Worm (Caenorhabditis elegans) whole organism, L1 larva: Measurements from ENCODE around the gene nlp-24.

Experiments used
- C04F5.9 ChIP-seq: sonication (generic microtip); optimal IDR thresholded peaks from 2 replicates; lab custom pipeline; 2016; ENCODE audit warnings: missing genetic modification characterization, missing compliant biosample characterization
- C16A3.4 ChIP-seq: fragments of 150-350 bp; optimal IDR thresholded peaks from 2 replicates; lab custom pipeline; 2014; ENCODE audit warnings: missing biosample characterization, missing genetic modification characterization
- C34B4.2 ChIP-seq: sonication (generic microtip); optimal IDR thresholded peaks from 2 replicates; lab custom pipeline; 2017; ENCODE audit warnings: mild to moderate bottlenecking, missing genetic modification characterization, missing compliant biosample characterization
- F16B12.6 ChIP-seq: fragments of 150-350 bp; optimal IDR thresholded peaks from 2 replicates; lab custom pipeline; 2014; ENCODE audit warnings: missing biosample characterization, missing genetic modification characterization
- Y116A8C.19 ChIP-seq: sonication (generic microtip); optimal IDR thresholded peaks from 2 replicates; lab custom pipeline; 2016; ENCODE audit warnings: missing compliant biosample characterization, missing genetic modification characterization, borderline replicate concordance
- alr-1 ChIP-seq: fragments of 200-800 bp; sonication (Bioruptor generic); optimal IDR thresholded peaks from 2 replicates; lab custom pipeline; 2018; ENCODE audit warnings: borderline replicate concordance, mild to moderate bottlenecking, missing genetic modification characterization, missing compliant biosample characterization
- ama-1 ChIP-seq: fragments of 150-350 bp; optimal IDR thresholded peaks from 2 replicates; lab custom pipeline; 2014
- ceh-63 ChIP-seq: fragments of 200-800 bp; sonication (Bioruptor generic); optimal IDR thresholded peaks from 2 replicates; lab custom pipeline; 2018; ENCODE audit warnings: mild to moderate bottlenecking, missing genetic modification characterization, missing compliant biosample characterization
- ceh-8 ChIP-seq: fragments of 200-800 bp; sonication (Bioruptor generic); optimal IDR thresholded peaks from 2 replicates; lab custom pipeline; 2018; ENCODE audit warnings: mild to moderate bottlenecking, missing genetic modification characterization, moderate library complexity, missing compliant biosample characterization
- ceh-82 ChIP-seq, 3 experiments: fragments of 150-350 bp in 1 of 3; sonication (generic microtip) in 2 of 3; optimal IDR thresholded peaks; 2 replicates each; lab custom pipeline; 2014 to 2017; ENCODE audit warnings: missing biosample characterization in 3 of 3, missing genetic modification characterization in 3 of 3
- ceh-90 ChIP-seq: sonication (generic microtip); optimal IDR thresholded peaks from 2 replicates; lab custom pipeline; 2016; ENCODE audit warnings: missing genetic modification characterization, missing compliant biosample characterization
- ces-1 ChIP-seq: fragments of 150-350 bp; optimal IDR thresholded peaks from 2 replicates; lab custom pipeline; 2014; ENCODE audit warnings: missing biosample characterization, missing genetic modification reagents, missing genetic modification characterization
- dpl-1 ChIP-seq, 3 experiments: fragments of 150-350 bp in 2 of 3; sonication (generic microtip) in 1 of 3; optimal IDR thresholded peaks; 2 replicates each; lab custom pipeline; 2014 to 2017; ENCODE audit warnings: missing biosample characterization in 3 of 3, missing genetic modification characterization in 3 of 3, missing genetic modification reagents in 3 of 3
- dsc-1 ChIP-seq: sonication (generic microtip); optimal IDR thresholded peaks from 2 replicates; lab custom pipeline; 2016; ENCODE audit warnings: mild to moderate bottlenecking, missing genetic modification characterization, missing compliant biosample characterization
- efl-1 ChIP-seq, 4 experiments: fragments of 150-350 bp; optimal IDR thresholded peaks in 3 of 4; peaks in 1 of 4; 1 replicate in 1 of 4; 2 replicates in 3 of 4; lab custom pipeline; 2014; ENCODE audit warnings: missing biosample characterization in 2 of 4, missing genetic modification characterization in 2 of 4, missing genetic modification reagents in 2 of 4
- efl-3 ChIP-seq: fragments of 200-800 bp; sonication (Bioruptor generic); optimal IDR thresholded peaks from 2 replicates; lab custom pipeline; 2018; ENCODE audit warnings: mild to moderate bottlenecking, missing genetic modification characterization, missing compliant biosample characterization
- egl-13 ChIP-seq: sonication (generic microtip); optimal IDR thresholded peaks from 2 replicates; lab custom pipeline; 2016; ENCODE audit warnings: missing genotype, missing genetic modification reagents, missing genetic modification characterization, missing compliant biosample characterization
- egl-27 ChIP-seq, 2 experiments: fragments of 150-350 bp in 1 of 2; sonication (generic microtip); optimal IDR thresholded peaks; 3 replicates each; lab custom pipeline; 2017 to 2018; ENCODE audit warnings: missing biosample characterization in 2 of 2, missing genetic modification characterization in 2 of 2, missing genetic modification reagents in 2 of 2
- elt-3 ChIP-seq, 6 experiments: fragments of 150-350 bp in 1 of 6; sonication (generic microtip); optimal IDR thresholded peaks; 2 replicates each; lab custom pipeline; 2017 to 2018; ENCODE audit warnings: missing biosample characterization in 6 of 6, missing genetic modification characterization in 6 of 6, inconsistent platforms in 1 of 6
- ets-5 ChIP-seq: fragments of 200-800 bp; sonication (Bioruptor generic); IDR thresholded peaks from 2 replicates; pipeline ENCODE4 v1.3.6; 2022; ENCODE audit warnings: missing genetic modification characterization, missing compliant biosample characterization
- fkh-10 ChIP-seq: sonication (generic microtip); optimal IDR thresholded peaks from 2 replicates; lab custom pipeline; 2017; ENCODE audit warnings: missing biosample characterization, missing genetic modification reagents, missing genetic modification characterization
- hlh-17 ChIP-seq: fragments of 200-800 bp; sonication (Bioruptor generic); optimal IDR thresholded peaks from 2 replicates; lab custom pipeline; 2018; ENCODE audit warnings: missing genetic modification characterization, mild to moderate bottlenecking, missing compliant biosample characterization, moderate library complexity, borderline replicate concordance
- hlh-4 ChIP-seq: sonication (generic microtip); optimal IDR thresholded peaks from 2 replicates; lab custom pipeline; 2016; ENCODE audit warnings: mild to moderate bottlenecking, missing genetic modification characterization, missing compliant biosample characterization
- irx-1 ChIP-seq: sonication (generic microtip); optimal IDR thresholded peaks from 2 replicates; lab custom pipeline; 2016; ENCODE audit warnings: missing genetic modification characterization, missing compliant biosample characterization
- isw-1 ChIP-seq: fragments of 200-800 bp; sonication (Bioruptor generic); IDR thresholded peaks from 2 replicates; pipeline ENCODE4 v1.3.6; 2022; ENCODE audit warnings: missing genetic modification characterization, missing compliant biosample characterization
- jun-1 ChIP-seq: fragments of 150-350 bp; optimal IDR thresholded peaks from 2 replicates; lab custom pipeline; 2014; ENCODE audit warnings: missing biosample characterization, missing genetic modification reagents, missing genetic modification characterization
- lin-13 ChIP-seq: fragments of 150-350 bp; optimal IDR thresholded peaks from 2 replicates; lab custom pipeline; 2014; ENCODE audit warnings: missing biosample characterization, missing genetic modification reagents, missing genetic modification characterization
- lin-14 ChIP-seq: fragments of 200-800 bp; sonication (Bioruptor generic); optimal IDR thresholded peaks from 2 replicates; lab custom pipeline; 2018; ENCODE audit warnings: mild to moderate bottlenecking, missing genetic modification characterization, moderate library complexity, missing compliant biosample characterization
- lin-15B ChIP-seq: fragments of 150-350 bp; sonication (generic microtip); optimal IDR thresholded peaks from 3 replicates; lab custom pipeline; 2014; ENCODE audit warnings: missing biosample characterization, missing genetic modification characterization
- lin-39 ChIP-seq: fragments of 150-350 bp; optimal IDR thresholded peaks from 2 replicates; lab custom pipeline; 2014; ENCODE audit warnings: missing biosample characterization, missing genetic modification reagents, missing genetic modification characterization
- lir-3 ChIP-seq: sonication (generic microtip); optimal IDR thresholded peaks from 2 replicates; lab custom pipeline; 2016; ENCODE audit warnings: mild to moderate bottlenecking, missing genetic modification characterization, moderate library complexity, missing compliant biosample characterization; ENCODE audit not compliant: poor library complexity
- lsy-2 ChIP-seq, 2 experiments: fragments of 150-350 bp; optimal IDR thresholded peaks; 2 replicates each; lab custom pipeline; 2014; ENCODE audit warnings: missing biosample characterization in 2 of 2, missing genetic modification characterization in 2 of 2
- mep-1 ChIP-seq: fragments of 150-350 bp; optimal IDR thresholded peaks from 2 replicates; lab custom pipeline; 2014; ENCODE audit warnings: missing biosample characterization, missing genetic modification characterization
- nhr-20 ChIP-seq: sonication (generic microtip); optimal IDR thresholded peaks from 2 replicates; lab custom pipeline; 2016; ENCODE audit warnings: mild to moderate bottlenecking, missing genetic modification characterization, missing compliant biosample characterization
- nhr-237 ChIP-seq: fragments of 150-350 bp; optimal IDR thresholded peaks from 2 replicates; lab custom pipeline; 2014; ENCODE audit warnings: missing biosample characterization, missing genetic modification characterization
- nhr-47 ChIP-seq: sonication (generic microtip); optimal IDR thresholded peaks from 2 replicates; lab custom pipeline; 2016; ENCODE audit warnings: mild to moderate bottlenecking, missing genetic modification characterization, moderate library complexity, missing compliant biosample characterization
- nhr-76 ChIP-seq: sonication (generic microtip); optimal IDR thresholded peaks from 2 replicates; lab custom pipeline; 2017; ENCODE audit warnings: missing biosample characterization, missing genetic modification characterization
- nhr-77 ChIP-seq: fragments of 150-350 bp; optimal IDR thresholded peaks from 2 replicates; lab custom pipeline; 2014; ENCODE audit warnings: missing biosample characterization, missing genetic modification characterization
- nhr-84 ChIP-seq: sonication (generic microtip); optimal IDR thresholded peaks from 2 replicates; lab custom pipeline; 2017; ENCODE audit warnings: missing biosample characterization, missing genetic modification characterization
- pax-3 ChIP-seq: fragments of 200-800 bp; sonication (Bioruptor generic); optimal IDR thresholded peaks from 2 replicates; lab custom pipeline; 2018; ENCODE audit warnings: mild to moderate bottlenecking, missing genetic modification characterization, moderate library complexity, missing compliant biosample characterization
- pqm-1 ChIP-seq: sonication (generic microtip); optimal IDR thresholded peaks from 3 replicates; lab custom pipeline; 2017; ENCODE audit warnings: missing biosample characterization, missing genetic modification characterization
- rnt-1 ChIP-seq: sonication (generic microtip); optimal IDR thresholded peaks from 2 replicates; lab custom pipeline; 2016; ENCODE audit warnings: mild to moderate bottlenecking, missing genetic modification characterization, moderate library complexity, missing compliant biosample characterization
- skn-1 ChIP-seq: fragments of 150-350 bp; optimal IDR thresholded peaks from 2 replicates; lab custom pipeline; 2014; ENCODE audit warnings: missing biosample characterization, missing genetic modification characterization
- sox-4 ChIP-seq: sonication (generic microtip); optimal IDR thresholded peaks from 2 replicates; lab custom pipeline; 2016; ENCODE audit warnings: missing genetic modification characterization, missing compliant biosample characterization
- sup-37 ChIP-seq: fragments of 200-800 bp; sonication (Bioruptor generic); optimal IDR thresholded peaks from 2 replicates; lab custom pipeline; 2018; ENCODE audit warnings: mild to moderate bottlenecking, missing genetic modification characterization, missing compliant biosample characterization
- swsn-7 ChIP-seq: sonication (generic microtip); optimal IDR thresholded peaks from 2 replicates; lab custom pipeline; 2016; ENCODE audit warnings: missing genetic modification characterization, missing compliant biosample characterization
- tbx-2 ChIP-seq: sonication (generic microtip); optimal IDR thresholded peaks from 2 replicates; lab custom pipeline; 2016; ENCODE audit warnings: missing genetic modification characterization, missing compliant biosample characterization
- tlp-1 ChIP-seq: fragments of 150-350 bp; optimal IDR thresholded peaks from 2 replicates; lab custom pipeline; 2014; ENCODE audit warnings: missing biosample characterization, missing genetic modification characterization
- unc-62 ChIP-seq: fragments of 150-350 bp; optimal IDR thresholded peaks from 2 replicates; lab custom pipeline; 2014; ENCODE audit warnings: missing biosample characterization, missing genetic modification reagents, missing genetic modification characterization
- unc-98 ChIP-seq: fragments of 200-800 bp; sonication (Bioruptor generic); IDR thresholded peaks from 2 replicates; pipeline ENCODE4 v1.3.6; 2022; ENCODE audit warnings: missing genetic modification characterization, missing compliant biosample characterization
- vab-15 ChIP-seq: sonication (generic microtip); optimal IDR thresholded peaks from 2 replicates; lab custom pipeline; 2017; ENCODE audit warnings: missing genotype, mild to moderate bottlenecking, missing genetic modification characterization, missing compliant biosample characterization
- zip-4 ChIP-seq: fragments of 200-800 bp; sonication (Bioruptor generic); optimal IDR thresholded peaks from 2 replicates; lab custom pipeline; 2018; ENCODE audit warnings: mild to moderate bottlenecking, missing genetic modification characterization, moderate library complexity, missing compliant biosample characterization

nlp-24 gene

ce11 chrV:11614805-11615497 lies 1.2 kb upstream of the nlp-24 start (continued):
- no peak for TF ChIP-seq zip-4 (GFP tag; lab: Kevin White, UChicago)
- TF ChIP-seq C04F5.9 (tag; lab: Kevin White, UChicago) = no peak
- TF ChIP-seq nhr-77 = no peak
- TF ChIP-seq nhr-237 (tag; lab: Kevin White, UChicago) = no peak
- no peak for TF ChIP-seq unc-62 (GFP tag; lab: Kevin White, UChicago)
- peak; percentile 69 for TF ChIP-seq lin-14 (GFP tag; lab: Kevin White, UChicago)
- no peak for TF ChIP-seq dsc-1 (tag; lab: Kevin White, UChicago)
- TF ChIP-seq sup-37 (GFP tag; lab: Kevin White, UChicago) = no peak
- peak; percentile 40 for TF ChIP-seq mep-1 (tag; lab: Kevin White, UChicago)
- TF ChIP-seq dpl-1 (GFP tag; optimal IDR thresholded peaks at IDR 0.05; lab: Kevin White, UChicago) = no peak
- TF ChIP-seq ama-1 (lab: Kevin White, UChicago) = no peak
- peak; percentile 46 for TF ChIP-seq tbx-2 (tag; lab: Kevin White, UChicago)
- TF ChIP-seq C16A3.4 (tag; lab: Kevin White, UChicago) = no peak
- TF ChIP-seq elt-3 (tag; optimal IDR thresholded peaks at IDR 0.05; lab: Kevin White, UChicago) = peak in 3 of 6 experiments; percentile 69 to 96 (median 94)
- no peak for TF ChIP-seq nhr-47 (tag; lab: Kevin White, UChicago)
- TF ChIP-seq lin-13 (GFP tag; lab: Kevin White, UChicago) = no peak
- TF ChIP-seq lir-3 (tag; lab: Kevin White, UChicago) = no peak
- peak; percentile 77 for TF ChIP-seq nhr-20 (tag; lab: Kevin White, UChicago)
- no peak for TF ChIP-seq C34B4.2 (tag; lab: Kevin White, UChicago)
- no peak for TF ChIP-seq swsn-7 (tag; lab: Kevin White, UChicago)
- TF ChIP-seq pqm-1 (tag; lab: Kevin White, UChicago) = no peak
- no peak for TF ChIP-seq nhr-76 (tag; lab: Kevin White, UChicago)
- TF ChIP-seq vab-15 (tag; lab: Kevin White, UChicago) = no peak
- TF ChIP-seq ceh-90 (tag; lab: Kevin White, UChicago) = no peak
- no peak for TF ChIP-seq efl-1 (optimal IDR thresholded peaks at IDR 0.05; lab: Kevin White, UChicago)
- peak in 1 of 2 experiments; percentile 20 for TF ChIP-seq efl-1 (GFP tag; optimal IDR thresholded peaks at IDR 0.05 in 1 of 2; lab: Kevin White, UChicago)
- no peak for TF ChIP-seq alr-1 (tag; lab: Kevin White, UChicago)
- TF ChIP-seq jun-1 (tag; lab: Kevin White, UChicago) = no peak
- no peak for TF ChIP-seq nhr-84 (tag; lab: Kevin White, UChicago)
- no peak for TF ChIP-seq hlh-17
- no peak for TF ChIP-seq pax-3 (tag; lab: Kevin White, UChicago)
- TF ChIP-seq rnt-1 (tag; lab: Kevin White, UChicago) = no peak
- TF ChIP-seq Y116A8C.19 (tag; lab: Kevin White, UChicago) = no peak
- no peak for TF ChIP-seq ceh-82 (tag; optimal IDR thresholded peaks at IDR 0.05; lab: Kevin White, UChicago)
- TF ChIP-seq fkh-10 (GFP tag; lab: Kevin White, UChicago) = no peak
- no peak for TF ChIP-seq lin-15B
- no peak for TF ChIP-seq isw-1 (GFP tag; lab: Robert Waterston, UW)
- no peak for TF ChIP-seq ets-5 (GFP tag; lab: Robert Waterston, UW)
- TF ChIP-seq egl-27 (tag; optimal IDR thresholded peaks at IDR 0.05; lab: Kevin White, UChicago) = no peak
- no peak for TF ChIP-seq ces-1 (GFP tag; lab: Kevin White, UChicago)
- TF ChIP-seq efl-3 (GFP tag; lab: Kevin White, UChicago) = no peak
- TF ChIP-seq egl-13 (tag; lab: Kevin White, UChicago) = no peak
- TF ChIP-seq lin-39 (tag; lab: Kevin White, UChicago) = no peak
- TF ChIP-seq skn-1 (tag; lab: Kevin White, UChicago) = no peak
- TF ChIP-seq F16B12.6 (tag; lab: Kevin White, UChicago) = no peak
- no peak for TF ChIP-seq tlp-1 (tag; lab: Kevin White, UChicago)
- no peak for TF ChIP-seq hlh-4 (tag; lab: Kevin White, UChicago)
- TF ChIP-seq lsy-2 (tag; optimal IDR thresholded peaks at IDR 0.05; lab: Kevin White, UChicago) = no peak
- no peak for TF ChIP-seq sox-4 (tag; lab: Kevin White, UChicago)
- TF ChIP-seq unc-98 = no peak
- no peak for TF ChIP-seq ceh-63 (GFP tag; lab: Kevin White, UChicago)
- TF ChIP-seq irx-1 (tag; lab: Kevin White, UChicago) = no peak
- no peak for TF ChIP-seq ceh-8 (GFP tag; lab: Kevin White, UChicago)
